Worm (Caenorhabditis elegans) whole organism, L4/young adult: Measurements from ENCODE around the gene dach-1.

Experiments
- W03F9.2 ChIP-seq: fragments of 150-350 bp; optimal IDR thresholded peaks from 2 replicates; lab custom pipeline; 2014; ENCODE audit warnings: missing biosample characterization, missing genetic modification characterization
- dao-5 ChIP-seq: sonication (generic microtip); optimal IDR thresholded peaks from 2 replicates; lab custom pipeline; 2016; ENCODE audit warnings: missing genotype, missing genetic modification characterization, moderate library complexity, missing compliant biosample characterization
- him-1 ChIP-seq: sonication (generic microtip); optimal IDR thresholded peaks from 2 replicates; lab custom pipeline; 2016; ENCODE audit warnings: missing genotype, missing genetic modification reagents, missing genetic modification characterization, missing compliant biosample characterization

dach-1 gene

DNA sequence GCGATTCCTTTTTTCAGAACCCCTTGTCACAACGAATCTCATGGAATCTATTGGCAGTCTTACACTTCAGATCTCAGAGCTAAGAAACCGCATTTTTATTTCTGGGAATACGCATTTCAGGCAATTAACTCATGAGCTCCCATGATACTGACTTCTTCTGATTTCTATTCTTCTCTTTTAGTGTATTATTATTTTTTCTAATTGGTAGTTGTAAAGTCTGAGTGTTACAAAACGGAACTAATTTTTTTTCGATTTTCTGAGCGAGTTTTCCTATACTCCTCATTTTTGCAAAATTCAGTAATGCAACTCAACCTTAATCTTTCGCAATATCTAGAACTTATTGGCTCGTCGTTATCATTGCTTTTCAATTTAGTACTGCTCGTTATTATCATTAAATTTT lies 24.5 kb downstream of the dach-1 start, which contains the start of gene str-82:
Gene str-82 (plus strand): TSS at position 301 of the 400 bp plus-strand sequence.
- TF ChIP-seq W03F9.2, result no peak

DNA sequence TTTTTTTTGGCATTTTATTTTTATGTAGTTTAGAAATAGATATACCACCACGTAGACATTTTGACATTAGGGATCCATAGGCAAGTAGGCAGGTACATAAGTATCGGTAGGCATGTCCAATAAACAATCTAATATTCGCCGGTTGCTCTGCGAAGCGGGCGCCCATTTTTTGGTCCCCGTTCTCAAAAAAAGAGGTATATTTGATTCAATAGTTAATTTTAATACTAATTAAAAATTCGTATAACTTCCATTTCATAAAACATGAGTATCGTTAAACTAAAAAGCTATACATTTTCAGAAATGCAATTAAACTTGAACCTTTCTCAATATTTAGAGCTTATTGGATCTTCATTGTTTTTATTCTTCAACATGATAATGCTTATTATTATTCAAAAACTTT lies 27.1 kb downstream of the dach-1 start, which contains the start of gene str-83:
Gene str-83 (plus strand): TSS at position 301 of the 400 bp plus-strand sequence.
- TF ChIP-seq dao-5 (tag; lab: Kevin White, UChicago) (no peak), him-1 (tag; lab: Kevin White, UChicago) (no peak), W03F9.2 (no peak)

DNA sequence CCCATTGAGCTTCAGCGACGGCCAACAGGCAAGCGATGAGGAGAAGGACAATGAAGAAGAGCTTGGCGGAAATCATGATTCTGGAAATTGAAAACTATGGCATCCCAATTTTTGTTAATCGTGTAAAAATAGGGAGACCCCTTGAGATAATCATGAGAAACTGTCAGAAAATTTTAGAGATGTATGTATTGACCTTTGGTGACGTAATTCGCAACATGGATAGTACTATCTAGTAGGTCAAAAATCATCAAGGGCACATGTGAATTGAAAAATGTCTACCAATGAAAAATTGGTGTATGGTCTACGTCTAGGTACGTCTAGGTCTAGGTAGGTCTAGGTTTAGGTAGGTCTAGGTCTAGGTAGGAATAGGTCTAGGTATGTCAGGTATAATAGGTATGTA lies 29.2 kb downstream of the dach-1 start, which contains the start of gene nlp-34:
Gene nlp-34 (minus strand): TSS at position 82 of the 400 bp plus-strand sequence.
- TF ChIP-seq him-1 (tag; lab: Kevin White, UChicago) (no peak), dao-5 (tag; lab: Kevin White, UChicago) (no peak), W03F9.2 (no peak)

DNA sequence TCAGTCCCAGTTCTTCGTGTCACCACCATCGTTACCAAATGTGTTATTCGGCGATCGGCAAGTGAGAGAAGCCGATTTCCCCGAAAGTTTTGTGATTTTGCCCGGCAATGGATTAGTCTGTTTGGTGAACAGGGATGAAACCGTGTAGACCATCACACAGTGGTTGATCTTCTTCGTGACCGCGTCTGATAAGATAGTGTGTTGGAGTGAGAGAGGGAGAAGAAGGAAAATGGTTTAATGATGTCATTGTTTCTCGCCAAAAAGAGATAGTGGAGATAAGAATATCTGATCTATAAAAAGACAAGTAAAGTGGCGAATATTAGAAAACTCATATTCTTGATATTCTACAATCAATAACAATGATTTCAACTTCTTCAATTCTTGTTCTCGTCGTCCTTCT lies 30.0 kb downstream of the dach-1 start, which contains the start of gene nlp-31:
Gene nlp-31 (plus strand): TSS at position 237 of the 400 bp plus-strand sequence.
- no peak for TF ChIP-seq him-1 (tag; lab: Kevin White, UChicago)
- TF ChIP-seq dao-5 (tag; lab: Kevin White, UChicago), result no peak
- TF ChIP-seq W03F9.2, result no peak

DNA sequence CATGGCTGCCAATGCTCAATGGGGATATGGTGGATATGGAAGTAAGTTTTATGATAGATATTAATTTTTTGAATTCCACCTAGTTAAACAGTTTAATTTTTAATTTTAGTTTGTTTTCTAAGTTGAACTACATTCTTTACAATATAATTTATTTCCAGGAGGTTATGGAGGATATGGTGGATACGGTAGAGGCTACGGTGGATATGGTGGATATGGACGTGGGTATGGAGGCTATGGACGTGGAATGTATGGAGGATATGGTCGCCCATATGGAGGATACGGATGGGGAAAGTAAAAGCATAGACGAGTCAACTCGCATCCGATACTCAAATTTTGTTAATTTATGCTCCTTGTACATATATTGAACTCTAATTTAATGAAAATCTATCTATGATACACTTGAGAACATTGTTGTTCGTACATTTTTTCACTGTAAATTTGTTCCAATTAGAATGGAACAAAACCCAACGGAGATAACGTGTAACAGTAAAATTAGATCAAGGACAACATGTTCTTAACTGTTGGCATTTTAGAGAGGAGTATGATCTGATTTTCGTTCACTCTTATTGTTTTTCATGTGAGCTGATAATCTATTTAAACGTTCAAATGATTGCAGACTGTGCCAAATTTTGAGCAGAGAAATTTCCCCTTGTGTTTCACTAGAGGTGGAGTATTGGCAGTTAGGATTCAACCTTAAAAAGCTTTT lies 30.6 kb downstream of the dach-1 start:
- TF ChIP-seq him-1 (tag; lab: Kevin White, UChicago), result no peak
- TF ChIP-seq W03F9.2, result no peak
- TF ChIP-seq dao-5 (tag; lab: Kevin White, UChicago), result no peak

DNA sequence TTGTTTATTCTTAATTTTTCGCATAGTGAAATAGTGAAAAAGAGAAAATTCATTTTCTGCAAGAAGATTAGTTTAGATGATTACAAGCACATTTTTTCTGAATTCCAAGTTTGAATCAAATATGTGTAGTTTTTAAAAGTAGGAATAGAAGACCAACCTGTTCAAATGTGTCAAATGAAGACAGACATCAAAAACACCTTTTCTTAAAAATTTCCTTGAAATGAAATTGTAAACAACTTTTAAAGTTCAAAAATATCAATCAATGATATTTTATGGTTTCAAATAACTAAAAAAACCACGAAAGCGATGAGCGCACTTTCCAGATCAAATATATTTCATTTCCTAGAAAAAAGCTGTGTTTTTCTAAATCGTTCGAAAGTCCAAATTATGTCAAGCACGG lies 31.9 kb downstream of the dach-1 start, which contains the start of gene nlp-30:
Gene nlp-30 (plus strand): TSS at position 301 of the 400 bp plus-strand sequence.
- TF ChIP-seq W03F9.2 (no peak), him-1 (tag; lab: Kevin White, UChicago) (no peak), dao-5 (tag; lab: Kevin White, UChicago) (no peak)

DNA sequence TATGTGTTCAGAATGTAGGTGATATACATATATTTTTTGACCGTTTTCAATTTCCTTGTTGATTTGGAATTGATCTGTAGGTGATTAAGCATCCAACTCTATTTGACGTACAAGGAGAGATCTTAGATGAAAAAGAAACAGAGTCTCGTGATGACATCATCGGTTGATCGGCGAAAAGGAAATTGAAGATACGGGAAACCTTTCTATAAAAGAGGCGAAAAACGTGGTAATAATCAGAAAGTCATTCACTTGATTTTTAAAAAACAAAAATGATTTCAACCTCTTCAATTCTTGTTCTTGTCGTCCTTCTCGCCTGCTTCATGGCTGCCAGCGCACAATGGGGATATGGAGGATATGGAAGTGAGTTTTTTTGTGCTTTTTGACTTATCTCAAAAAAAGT lies 34.4 kb downstream of the dach-1 start, which contains the start of gene nlp-29:
Gene nlp-29 (plus strand): TSS at position 248 of the 400 bp plus-strand sequence.
- TF ChIP-seq him-1 (tag; lab: Kevin White, UChicago), result no peak
- no peak for TF ChIP-seq W03F9.2
- TF ChIP-seq dao-5 (tag; lab: Kevin White, UChicago), result no peak

DNA sequence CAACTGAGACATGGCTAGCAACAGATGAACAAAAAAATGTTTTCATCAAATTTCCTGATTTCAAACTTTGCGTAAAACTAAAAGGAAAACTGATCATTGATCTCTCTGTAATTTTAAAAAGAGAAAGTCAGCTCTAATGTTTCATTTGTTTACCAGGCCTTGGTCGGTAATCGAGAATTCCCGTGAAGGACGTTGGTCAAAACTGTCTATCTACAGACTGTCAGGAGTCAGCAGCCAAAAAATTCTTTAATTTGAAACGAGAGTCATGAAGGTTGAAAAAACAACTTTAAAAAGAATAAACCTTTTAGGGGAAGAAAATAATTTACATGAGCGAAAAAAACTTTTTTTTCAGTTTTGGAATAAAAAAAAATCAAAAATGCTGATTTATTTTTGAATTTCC lies 35.3 kb downstream of the dach-1 start:
- TF ChIP-seq W03F9.2 (no peak), him-1 (tag; lab: Kevin White, UChicago) (no peak), dao-5 (tag; lab: Kevin White, UChicago) (no peak)

DNA sequence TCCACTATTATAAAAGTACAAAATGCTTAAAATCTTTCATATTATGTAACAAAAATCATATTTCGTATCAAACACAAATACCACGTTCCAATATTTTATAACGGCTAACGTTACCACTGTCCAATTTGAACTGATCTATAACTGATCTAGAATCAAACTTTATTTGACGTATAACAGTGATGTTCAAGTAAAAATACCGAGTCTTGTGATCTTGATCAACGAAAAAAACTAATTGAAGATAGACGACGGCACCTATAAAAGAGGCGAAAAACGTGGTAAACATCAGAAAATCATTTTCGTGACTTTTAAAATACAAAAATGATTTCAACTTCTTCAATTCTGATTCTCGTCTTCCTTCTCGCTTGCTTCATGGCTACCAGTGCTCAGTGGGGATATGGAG lies 37.8 kb downstream of the dach-1 start, which contains the start of gene nlp-28:
Gene nlp-28 (plus strand): TSS at position 285 of the 400 bp plus-strand sequence.
- TF ChIP-seq him-1 (tag; lab: Kevin White, UChicago) (no peak), W03F9.2 (no peak), dao-5 (tag; lab: Kevin White, UChicago) (no peak)

DNA sequence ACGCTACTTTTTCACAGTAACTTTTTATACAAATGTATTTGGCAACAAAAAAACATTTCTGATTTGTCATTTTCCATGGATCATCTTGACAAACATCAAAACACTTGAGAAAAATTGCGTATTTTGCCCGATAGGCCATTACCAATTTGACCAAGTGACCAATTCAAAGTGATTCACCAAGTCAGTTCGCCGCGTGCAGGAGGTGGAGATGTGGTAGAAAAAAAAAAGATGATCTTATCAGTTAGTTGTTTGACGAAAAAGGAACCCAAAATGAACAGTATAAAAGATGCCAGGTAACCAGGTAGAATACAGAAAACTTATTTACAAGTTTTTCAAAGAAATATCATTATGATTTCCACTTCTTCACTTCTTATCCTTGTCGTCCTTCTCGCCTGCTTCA lies 39.2 kb downstream of the dach-1 start, which contains the start of gene nlp-27:
Gene nlp-27 (plus strand): TSS at position 309 of the 400 bp plus-strand sequence.
- TF ChIP-seq him-1 (tag; lab: Kevin White, UChicago) (no peak), dao-5 (tag; lab: Kevin White, UChicago) (no peak), W03F9.2 (no peak)

DNA sequence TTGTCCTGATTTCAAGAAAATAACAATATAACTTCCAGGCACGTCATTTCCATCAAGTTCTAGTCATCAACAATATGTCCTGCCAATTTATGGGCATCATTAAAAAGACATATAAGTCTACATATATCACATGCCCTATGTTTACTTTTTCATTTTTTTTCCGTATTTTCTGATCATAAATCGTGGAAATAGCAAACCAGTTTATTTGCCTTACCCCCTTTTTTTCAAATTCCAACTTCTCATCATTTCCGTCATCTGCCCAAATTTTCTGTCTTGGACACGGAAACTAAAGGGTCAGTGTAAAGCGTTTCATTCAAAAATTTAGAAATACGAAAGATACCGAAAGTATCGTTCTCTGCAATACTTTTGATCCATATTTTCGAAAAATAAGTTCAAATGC lies 42.5 kb downstream of the dach-1 start:
- TF ChIP-seq him-1 (tag; lab: Kevin White, UChicago) (no peak), dao-5 (tag; lab: Kevin White, UChicago) (no peak), W03F9.2 (no peak)

DNA sequence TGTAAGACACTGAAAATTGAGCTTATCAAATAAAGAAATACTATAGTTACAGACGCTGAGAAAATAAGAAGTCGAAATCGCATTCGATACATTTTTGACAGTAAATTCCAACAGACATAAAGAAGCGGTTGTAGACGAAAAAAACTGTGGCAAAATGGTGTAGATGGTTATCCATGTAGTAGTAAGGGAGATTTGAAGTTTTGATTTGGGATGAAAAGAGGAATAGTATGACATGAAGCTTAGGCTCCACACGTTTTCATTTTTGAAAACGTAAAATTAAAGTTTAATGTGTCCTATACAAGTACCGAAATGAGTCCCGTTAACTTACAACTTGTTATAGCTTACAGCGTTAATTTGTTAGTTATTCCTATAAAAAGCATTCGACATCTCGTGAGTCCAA lies 44.2 kb downstream of the dach-1 start, which contains the start of gene K09D9.9:
Gene K09D9.9 (minus strand): TSS at position 101 of the 400 bp plus-strand sequence.
- TF ChIP-seq W03F9.2, result no peak
- TF ChIP-seq dao-5 (tag; lab: Kevin White, UChicago), result no peak
- TF ChIP-seq him-1 (tag; lab: Kevin White, UChicago), result no peak

DNA sequence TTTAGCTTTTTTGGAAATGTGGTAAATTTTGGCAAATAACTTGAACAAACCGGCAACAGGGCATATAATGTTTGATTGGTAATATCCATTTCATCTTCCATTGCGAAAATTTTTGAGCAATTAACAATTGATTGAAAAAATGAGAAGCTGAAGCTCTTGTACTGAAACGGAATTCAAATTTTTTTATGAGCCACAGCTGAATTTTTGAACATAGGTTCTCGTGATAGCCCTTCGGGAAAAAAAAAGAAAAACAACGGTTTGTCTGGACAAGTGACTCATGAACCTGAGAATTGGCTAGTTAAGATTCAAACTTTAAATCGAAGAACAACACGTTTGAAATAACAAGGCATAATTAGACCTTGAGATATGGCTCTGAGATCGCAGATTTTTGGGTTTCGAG lies 46.0 kb downstream of the dach-1 start, which contains the start of gene srx-62:
Gene srx-62 (minus strand): TSS at position 101 of the 400 bp plus-strand sequence.
- no peak for TF ChIP-seq W03F9.2
- no peak for TF ChIP-seq dao-5 (tag; lab: Kevin White, UChicago)
- no peak for TF ChIP-seq him-1 (tag; lab: Kevin White, UChicago)
